Worm (Caenorhabditis elegans) whole organism, L2 larva: ENCODE measurements around the gene F54F7.8.

Experiments
- Y55F3AM.14 ChIP-seq: fragments of 200-800 bp; sonication (Bioruptor generic); optimal IDR thresholded peaks from 2 replicates; lab custom pipeline; 2018; ENCODE audit warnings: mild to moderate bottlenecking, missing genetic modification characterization, missing compliant biosample characterization
- ZK546.5 ChIP-seq: sonication (generic microtip); optimal IDR thresholded peaks from 2 replicates; lab custom pipeline; 2017; ENCODE audit warnings: missing biosample characterization, missing genetic modification characterization
- egl-27 ChIP-seq: sonication (generic microtip); optimal IDR thresholded peaks from 3 replicates; lab custom pipeline; 2017; ENCODE audit warnings: missing biosample characterization, missing genetic modification reagents, missing genetic modification characterization
- elt-1 ChIP-seq: fragments of 150-350 bp; optimal IDR thresholded peaks from 2 replicates; lab custom pipeline; 2014; ENCODE audit warnings: missing biosample characterization, missing genetic modification characterization
- fos-1 ChIP-seq: fragments of 150-350 bp; optimal IDR thresholded peaks from 2 replicates; lab custom pipeline; 2014; ENCODE audit warnings: missing biosample characterization, missing genetic modification characterization
- nhr-11 ChIP-seq: fragments of 150-350 bp; optimal IDR thresholded peaks from 2 replicates; lab custom pipeline; 2014; ENCODE audit warnings: missing biosample characterization, missing genetic modification characterization
- nhr-6 ChIP-seq: fragments of 150-350 bp; optimal IDR thresholded peaks from 2 replicates; lab custom pipeline; 2014; ENCODE audit warnings: missing biosample characterization, missing genetic modification characterization
- peb-1 ChIP-seq: fragments of 150-350 bp; optimal IDR thresholded peaks from 2 replicates; lab custom pipeline; 2014; ENCODE audit warnings: missing biosample characterization, missing genetic modification characterization
- sma-9 ChIP-seq, 2 experiments: fragments of 150-350 bp in 1 of 2; sonication (generic microtip) in 1 of 2; optimal IDR thresholded peaks; 2 replicates each; lab custom pipeline; 2014 to 2016; ENCODE audit warnings: missing genetic modification characterization in 2 of 2, mild to moderate bottlenecking in 1 of 2, missing biosample characterization in 1 of 2, missing compliant biosample characterization in 1 of 2, missing genetic modification reagents in 1 of 2, moderate library complexity in 1 of 2
- unc-39 ChIP-seq: fragments of 150-350 bp; optimal IDR thresholded peaks from 2 replicates; lab custom pipeline; 2014; ENCODE audit warnings: missing biosample characterization, missing genetic modification characterization
- ztf-4 ChIP-seq: fragments of 150-350 bp; optimal IDR thresholded peaks from 2 replicates; lab custom pipeline; 2014; ENCODE audit warnings: missing biosample characterization, missing genetic modification characterization

ce11 chrX:11818711-11819110, 36.1 kb downstream of the F54F7.8 start:
- TF ChIP-seq nhr-6 (no peak), nhr-11 (tag; lab: Kevin White, UChicago) (no peak), peb-1 (tag; lab: Kevin White, UChicago) (no peak), egl-27 (tag; lab: Kevin White, UChicago) (no peak), Y55F3AM.14 (GFP tag; lab: Kevin White, UChicago) (no peak), unc-39 (tag; lab: Kevin White, UChicago) (no peak), elt-1 (tag; lab: Kevin White, UChicago) (no peak), ZK546.5 (tag; lab: Kevin White, UChicago) (no peak), fos-1 (tag; lab: Kevin White, UChicago) (no peak), ztf-4 (tag; lab: Kevin White, UChicago) (no peak), sma-9 (GFP tag; optimal IDR thresholded peaks at IDR 0.05; lab: Kevin White, UChicago) (no peak), sma-9 (tag; optimal IDR thresholded peaks at IDR 0.05; lab: Kevin White, UChicago) (no peak)
